Worm (Caenorhabditis elegans): ENCODE data around the gene F35D2.3.

F35D2.3 gene

ce11 chrII:7549035-7549434 is 21.4 kb upstream of the F35D2.3 start, which contains the start of gene tph-1:
Gene tph-1 (plus strand): TSS chrII:7549335.
- no peak for TF ChIP-seq unc-62 (GFP tag; optimal IDR thresholded peaks at IDR 0.05)

ce11 chrII:7553806-7554205 is 16.6 kb upstream of the F35D2.3 start, which contains the start of gene ZK1290.10:
Gene ZK1290.10 (minus strand): TSS chrII:7553906.
- no peak for TF ChIP-seq unc-62 (GFP tag; optimal IDR thresholded peaks at IDR 0.05)

ce11 chrII:7554716-7555247 is 15.6 kb upstream of the F35D2.3 start:
- TF ChIP-seq unc-62 (GFP tag; optimal IDR thresholded peaks at IDR 0.05): no peak

ce11 chrII:7555454-7555853 is 15.0 kb upstream of the F35D2.3 start, which contains the start of gene ZK1290.14:
Gene ZK1290.14 (minus strand): TSS chrII:7555592.
- no peak for TF ChIP-seq unc-62 (GFP tag; optimal IDR thresholded peaks at IDR 0.05)

- TF ChIP-seq unc-62 (GFP tag; optimal IDR thresholded peaks at IDR 0.05): no peak
These were observed 12.4 kb upstream of the F35D2.3 start for ce11 chrII:7557981-7558380.

- TF ChIP-seq unc-62 (GFP tag; optimal IDR thresholded peaks at IDR 0.05): no peak
These were observed 11.5 kb upstream of the F35D2.3 start for ce11 chrII:7558864-7559263.

ce11 chrII:7560844-7561243 is 9.6 kb upstream of the F35D2.3 start:
- TF ChIP-seq unc-62 (GFP tag; optimal IDR thresholded peaks at IDR 0.05): no peak

ce11 chrII:7561494-7561893 is 8.9 kb upstream of the F35D2.3 start, which contains the start of the genes ZK1290.11 and ZK1290.1:
Gene ZK1290.11 (minus strand): TSS chrII:7561594.
Gene ZK1290.1 (plus strand): TSS chrII:7561764.
- no peak for TF ChIP-seq unc-62 (GFP tag; optimal IDR thresholded peaks at IDR 0.05)

ce11 chrII:7562616-7563015 is 7.8 kb upstream of the F35D2.3 start:
- TF ChIP-seq unc-62 (GFP tag; optimal IDR thresholded peaks at IDR 0.05): no peak

- TF ChIP-seq unc-62 (GFP tag; optimal IDR thresholded peaks at IDR 0.05): no peak
These were observed 415 bp downstream of the F35D2.3 start for ce11 chrII:7570820-7571219.

- no peak for TF ChIP-seq unc-62 (GFP tag; optimal IDR thresholded peaks at IDR 0.05)
These were observed 3.7 kb downstream of the F35D2.3 start, which contains the start of gene F35D2.2 for ce11 chrII:7574143-7574542. Gene F35D2.2 (plus strand): TSS chrII:7574443.

ce11 chrII:7575614-7576013 is 5.2 kb downstream of the F35D2.3 start, which contains the start of gene F35D2.1:
Gene F35D2.1 (plus strand): TSS chrII:7575914.
- no peak for TF ChIP-seq unc-62 (GFP tag; optimal IDR thresholded peaks at IDR 0.05)

DNA sequence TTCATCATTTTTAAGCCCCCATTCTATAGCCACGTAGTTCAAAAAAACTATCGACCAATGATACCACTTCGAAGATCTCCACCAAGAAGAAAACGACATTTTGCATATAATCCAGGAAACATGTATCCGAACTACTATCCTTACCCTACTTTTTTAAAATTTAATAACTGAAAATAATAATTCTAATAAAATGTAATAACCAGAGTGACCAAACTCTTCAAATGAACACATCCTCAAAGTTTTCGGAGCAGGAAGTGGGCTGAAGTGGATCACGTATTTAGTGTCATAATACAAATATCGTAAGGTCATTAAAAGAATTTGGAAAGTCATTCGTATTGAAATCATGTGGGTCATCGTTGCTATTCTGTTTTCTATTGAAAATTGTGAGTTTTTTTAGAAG is 7.0 kb downstream of the F35D2.3 start, which contains the start of gene F35D2.6:
F35D2.6 (plus strand) TSS at position 301 of the 400 bp plus-strand sequence.
- no peak for TF ChIP-seq unc-62 (GFP tag; optimal IDR thresholded peaks at IDR 0.05)

- TF ChIP-seq unc-62 (GFP tag; optimal IDR thresholded peaks at IDR 0.05): no peak
These were observed 13.2 kb downstream of the F35D2.3 start, which contains the start of gene mks-3 for ce11 chrII:7583555-7583954. Gene mks-3 (minus strand): TSS chrII:7583655.

ce11 chrII:7588295-7588694 is 17.9 kb downstream of the F35D2.3 start:
- TF ChIP-seq unc-62 (GFP tag; optimal IDR thresholded peaks at IDR 0.05): no peak

DNA sequence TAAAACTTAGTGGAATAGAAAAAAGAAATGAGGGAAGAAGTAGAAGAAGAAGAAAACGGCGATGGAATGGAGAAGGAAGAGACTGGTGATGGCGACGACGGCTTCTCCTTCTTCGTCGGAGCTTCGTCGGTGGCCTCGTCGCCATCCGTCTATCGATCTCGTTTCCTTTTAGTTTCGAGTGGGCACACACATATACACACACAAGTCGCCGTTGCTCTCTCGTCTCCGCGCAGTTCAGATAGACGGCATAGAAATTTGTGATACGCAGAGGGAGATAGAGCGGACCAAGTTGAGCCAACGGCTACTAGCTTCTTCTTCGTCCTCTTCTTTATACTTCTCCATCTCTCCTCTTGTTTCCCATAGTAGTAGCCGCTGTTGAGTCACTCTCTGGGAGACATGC is 22.8 kb downstream of the F35D2.3 start:
- TF ChIP-seq unc-62 (GFP tag; optimal IDR thresholded peaks at IDR 0.05): no peak

DNA sequence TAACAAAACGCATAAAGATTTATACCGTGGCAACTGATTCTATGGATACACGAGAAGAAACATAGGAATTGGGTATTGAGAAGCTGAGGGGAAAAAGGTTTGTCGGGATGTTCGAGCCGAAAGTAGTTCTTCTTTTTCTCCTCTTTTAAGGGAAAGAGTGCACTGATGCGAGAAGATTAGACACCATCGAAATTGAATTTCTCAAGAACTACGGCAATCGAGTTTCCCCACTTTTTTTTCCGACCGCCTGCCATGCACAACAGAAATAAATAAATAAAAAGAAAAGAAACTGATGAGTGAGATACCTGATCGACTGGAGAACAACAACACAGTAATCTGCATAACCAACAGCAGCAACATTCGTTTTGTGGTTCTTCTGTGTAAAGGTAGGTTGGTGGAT is 23.9 kb downstream of the F35D2.3 start:
- TF ChIP-seq unc-62 (GFP tag; optimal IDR thresholded peaks at IDR 0.05): no peak

DNA sequence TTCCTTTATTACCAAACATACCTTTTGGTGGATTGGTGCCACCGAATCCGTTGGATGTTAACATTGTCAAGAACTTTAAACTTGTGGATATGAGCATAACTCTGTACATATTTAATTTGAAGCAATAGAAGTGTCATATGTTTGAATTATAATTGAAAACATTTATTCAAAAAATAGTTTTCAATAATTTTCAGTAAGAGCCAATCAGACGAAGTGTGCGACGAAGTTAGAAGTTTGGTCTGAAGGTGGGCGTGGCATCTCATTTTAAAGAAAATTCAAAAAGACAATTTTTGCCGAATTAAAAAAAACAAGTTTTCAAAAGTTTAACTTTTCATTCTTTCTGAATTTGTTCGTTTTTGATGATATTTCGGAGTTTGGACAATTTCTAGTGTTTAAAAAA is 24.4 kb downstream of the F35D2.3 start, which contains the start of gene syd-1:
syd-1 (minus strand) TSS at position 101 of the 400 bp plus-strand sequence.
- no peak for TF ChIP-seq unc-62 (GFP tag; optimal IDR thresholded peaks at IDR 0.05)

Measured in whole organism, dauer.